Fruit fly (Drosophila melanogaster): Measurements from ENCODE around the gene Sec71.

The Sec71 gene

dm6 chr2L:13838647-13839390 is 45.5 kb downstream of the Sec71 start (continued):
- TF ChIP-seq CG14965 (GFP tag; optimal IDR thresholded peaks at IDR 0.05; ENCODE audit: borderline replicate concordance) (no peak), CG2712 (tag; optimal IDR thresholded peaks at IDR 0.05) (peak; percentile 13), CG9797 (GFP tag; optimal IDR thresholded peaks at IDR 0.05) (no peak), org-1 (GFP tag; optimal IDR thresholded peaks at IDR 0.05) (no peak), tap (tag; optimal IDR thresholded peaks at IDR 0.05) (peak; percentile 19), CG18011 (GFP tag; optimal IDR thresholded peaks at IDR 0.05) (no peak), Optix (GFP tag; IDR thresholded peaks at IDR 0.05) (no peak), Oli (tag; optimal IDR thresholded peaks at IDR 0.05) (peak; percentile 12), CG8290 (GFP tag; optimal IDR thresholded peaks at IDR 0.05) (peak; percentile 14), CG8290 (tag; optimal IDR thresholded peaks at IDR 0.05) (peak in 1 of 2 experiments; percentile 55), CG7745 (tag; optimal IDR thresholded peaks at IDR 0.05) (no peak), jigr1 (GFP tag; IDR thresholded peaks at IDR 0.05) (no peak), eyg (GFP tag; optimal IDR thresholded peaks at IDR 0.05) (no peak), az2 (GFP tag; optimal IDR thresholded peaks at IDR 0.05) (no peak), CG13894 (tag; optimal IDR thresholded peaks at IDR 0.05) (peak; percentile 54), Hmr (GFP tag; optimal IDR thresholded peaks at IDR 0.05) (peak; percentile 18), Myb (GFP tag; optimal IDR thresholded peaks at IDR 0.05) (no peak), CG7372 (GFP tag; IDR thresholded peaks at IDR 0.05) (no peak), zf30C (GFP tag; optimal IDR thresholded peaks at IDR 0.05) (no peak), Hey (tag; optimal IDR thresholded peaks at IDR 0.05) (no peak), abd-A (tag; optimal IDR thresholded peaks at IDR 0.05) (peak; percentile 38), tgo (GFP tag; IDR thresholded peaks at IDR 0.05) (0 out of 3 replicates have a peak, but pooled peaks have one; percentile 14), seq (GFP tag; IDR thresholded peaks at IDR 0.05) (no peak; the same call in 1 of the 2 replicates), z (GFP tag; IDR thresholded peaks at IDR 0.05) (no peak), CG5245 (GFP tag; optimal IDR thresholded peaks at IDR 0.05) (no peak), Atf3 (GFP tag; optimal IDR thresholded peaks at IDR 0.05) (no peak), CG2202 (tag; optimal IDR thresholded peaks at IDR 0.05) (peak; percentile 36), Dfd (GFP tag; optimal IDR thresholded peaks at IDR 0.05) (no peak), CG18262 (tag; optimal IDR thresholded peaks at IDR 0.05) (peak; percentile 38), sisA (GFP tag; IDR thresholded peaks at IDR 0.05) (no peak), CG7357 (GFP tag; IDR thresholded peaks at IDR 0.05) (no peak), CG18476 (GFP tag; optimal IDR thresholded peaks at IDR 0.05) (peak; percentile 16), H15 (GFP tag; IDR thresholded peaks at IDR 0.05) (no peak), tx (GFP tag; optimal IDR thresholded peaks at IDR 0.05) (no peak), HmgZ (tag; optimal IDR thresholded peaks at IDR 0.05) (no peak), CG1832 (GFP tag; optimal IDR thresholded peaks at IDR 0.05) (no peak), Fer1 (GFP tag; optimal IDR thresholded peaks at IDR 0.05) (peak; percentile 39), Dip2 (GFP tag; IDR thresholded peaks at IDR 0.05) (no peak), gt (GFP tag; IDR thresholded peaks at IDR 0.05) (no peak), sr (GFP tag; IDR thresholded peaks at IDR 0.05) (0 out of 3 replicates have a peak, but pooled peaks have one; percentile 20), lov (optimal IDR thresholded peaks at IDR 0.05) (no peak), lov (GFP tag; IDR thresholded peaks at IDR 0.05) (no peak), HHEX (GFP tag; optimal IDR thresholded peaks at IDR 0.05) (peak; percentile 56), CG15073 (GFP tag; optimal IDR thresholded peaks at IDR 0.05) (no peak), CG6689 (GFP tag; IDR thresholded peaks at IDR 0.05) (no peak), CG15479 (GFP tag; optimal IDR thresholded peaks at IDR 0.05) (no peak), fru (optimal IDR thresholded peaks at IDR 0.05) (no peak), ERR (GFP tag; optimal IDR thresholded peaks at IDR 0.05) (no peak), Antp (GFP tag; optimal IDR thresholded peaks at IDR 0.05) (no peak), CG17802 (tag; optimal IDR thresholded peaks at IDR 0.05) (no peak), CG17328 (GFP tag; IDR thresholded peaks at IDR 0.05) (no peak), ken (GFP tag; IDR thresholded peaks at IDR 0.05) (0 out of 3 replicates have a peak, but pooled peaks have one; percentile 6)

Data from whole organism, embryonic.